Fruit fly (Drosophila melanogaster) whole organism, embryonic: ENCODE results near the gene ssp3.

Experiments used
- Antp ChIP-seq: fragments of 200-800 bp; sonication (Bioruptor generic); optimal IDR thresholded peaks from 3 replicates; lab custom pipeline; 2016; ENCODE audit warnings: missing biosample characterization, missing genetic modification characterization
- CG12219 ChIP-seq: fragments of 200-800 bp; sonication (Bioruptor generic); optimal IDR thresholded peaks from 3 replicates; lab custom pipeline; 2018; ENCODE audit warnings: missing biosample characterization, mild to moderate bottlenecking, missing genetic modification characterization
- CG13287 ChIP-seq: fragments of 200-800 bp; sonication (Bioruptor generic); IDR thresholded peaks from 2 replicates; pipeline ENCODE4 v1.3.6; 2022; ENCODE audit warnings: missing biosample characterization, missing genetic modification characterization; ENCODE audit not compliant: partially characterized antibody
- CG14050 ChIP-seq: fragments of 200-800 bp; sonication (Bioruptor generic); IDR thresholded peaks from 3 replicates; pipeline ENCODE4 v1.3.6; 2022; ENCODE audit warnings: missing biosample characterization, missing genetic modification characterization
- CG15269 ChIP-seq: fragments of 200-800 bp; sonication (Bioruptor generic); optimal IDR thresholded peaks from 2 replicates; lab custom pipeline; 2018; ENCODE audit warnings: missing biosample characterization, mild to moderate bottlenecking, missing genetic modification characterization, moderate library complexity
- CG1529 ChIP-seq: fragments of 200-800 bp; sonication (Bioruptor generic); optimal IDR thresholded peaks from 3 replicates; lab custom pipeline; 2018; ENCODE audit warnings: missing biosample characterization, missing genetic modification characterization
- CG17568 ChIP-seq: fragments of 200-800 bp; sonication (Bioruptor generic); optimal IDR thresholded peaks from 2 replicates; lab custom pipeline; 2018; ENCODE audit warnings: missing biosample characterization, mild to moderate bottlenecking, missing genetic modification characterization, moderate library complexity
- CG2129 ChIP-seq: fragments of 200-800 bp; sonication (Bioruptor generic); IDR thresholded peaks from 2 replicates; pipeline ENCODE4 v1.3.6; 2022; ENCODE audit warnings: missing biosample characterization, missing genetic modification characterization; ENCODE audit not compliant: partially characterized antibody
- CG2199 ChIP-seq: fragments of 200-800 bp; sonication (Bioruptor generic); IDR thresholded peaks from 3 replicates; pipeline ENCODE4 v1.3.6; 2022; ENCODE audit warnings: missing biosample characterization, missing genetic modification characterization
- CG4360 ChIP-seq: fragments of 200-800 bp; sonication (Bioruptor generic); IDR thresholded peaks from 2 replicates; pipeline ENCODE4 v1.3.6; 2022; ENCODE audit warnings: missing biosample characterization, missing genetic modification characterization
- CG4617 ChIP-seq: fragments of 200-800 bp; sonication (Bioruptor generic); optimal IDR thresholded peaks from 3 replicates; lab custom pipeline; 2016; ENCODE audit warnings: missing biosample characterization, missing genetic modification characterization, borderline replicate concordance
- CG7357 ChIP-seq: fragments of 200-800 bp; sonication (Bioruptor generic); IDR thresholded peaks from 3 replicates; pipeline ENCODE4 v1.3.6; 2022; ENCODE audit warnings: missing biosample characterization, missing genetic modification characterization
- CG7556 ChIP-seq: fragments of 200-800 bp; sonication (Bioruptor generic); optimal IDR thresholded peaks from 2 replicates; lab custom pipeline; 2017; ENCODE audit warnings: missing biosample characterization, mild to moderate bottlenecking, missing genetic modification characterization
- CG7963 ChIP-seq: fragments of 200-800 bp; sonication (Bioruptor generic); IDR thresholded peaks from 3 replicates; pipeline ENCODE4 v1.3.6; 2022; ENCODE audit warnings: missing biosample characterization, missing genetic modification characterization; ENCODE audit not compliant: partially characterized antibody
- CG8089 ChIP-seq: fragments of 200-800 bp; sonication (Bioruptor generic); optimal IDR thresholded peaks from 3 replicates; lab custom pipeline; 2016; ENCODE audit warnings: missing biosample characterization, missing genetic modification characterization
- CG8290 ChIP-seq, 3 experiments: fragments of 200-800 bp; sonication (Bioruptor generic); optimal IDR thresholded peaks; 2 replicates each; lab custom pipeline; 2016 to 2019; ENCODE audit warnings: missing biosample characterization in 3 of 3, missing genetic modification characterization in 3 of 3, mild to moderate bottlenecking in 2 of 3, moderate library complexity in 1 of 3
- CG9437 ChIP-seq: fragments of 200-800 bp; sonication (Bioruptor generic); optimal IDR thresholded peaks from 2 replicates; lab custom pipeline; 2018; ENCODE audit warnings: missing biosample characterization, mild to moderate bottlenecking, missing genetic modification characterization
- CG9609 ChIP-seq: fragments of 200-800 bp; sonication (Bioruptor generic); optimal IDR thresholded peaks from 3 replicates; lab custom pipeline; 2016; ENCODE audit warnings: missing biosample characterization, missing genetic modification characterization
- CHES-1-like ChIP-seq: fragments of 200-800 bp; sonication (Bioruptor generic); optimal IDR thresholded peaks from 2 replicates; lab custom pipeline; 2016; ENCODE audit warnings: missing biosample characterization, missing genetic modification characterization
- Camta ChIP-seq: fragments of 200-800 bp; sonication (Bioruptor generic); optimal IDR thresholded peaks from 2 replicates; lab custom pipeline; 2016; ENCODE audit warnings: missing biosample characterization, missing genetic modification characterization
- CoRest ChIP-seq: fragments of 200-800 bp; sonication (Bioruptor generic); optimal IDR thresholded peaks from 3 replicates; lab custom pipeline; 2018; ENCODE audit warnings: missing biosample characterization, mild to moderate bottlenecking, missing genetic modification characterization, moderate library complexity
- Eip74EF ChIP-seq, 2 experiments: fragments of 200-800 bp in 1 of 2; fragments of >200 bp in 1 of 2; sonication (Bioruptor generic) in 1 of 2; optimal IDR thresholded peaks; 2 replicates each; lab custom pipeline; 2017 to 2019; ENCODE audit warnings: missing biosample characterization in 2 of 2, missing genetic modification characterization in 2 of 2, mild to moderate bottlenecking in 1 of 2, moderate library complexity in 1 of 2
- Gug ChIP-seq: fragments of 200-800 bp; sonication (Bioruptor generic); IDR thresholded peaks from 4 replicates; pipeline ENCODE4 v1.3.6; 2022; ENCODE audit warnings: missing biosample characterization, missing genetic modification characterization
- H2.0 ChIP-seq: fragments of 200-800 bp; sonication (Bioruptor generic); IDR thresholded peaks from 2 replicates; pipeline ENCODE4 v1.3.6; 2022; ENCODE audit warnings: missing biosample characterization, missing genetic modification characterization
- HLH3B ChIP-seq: fragments of 200-800 bp; sonication (Bioruptor generic); IDR thresholded peaks from 2 replicates; pipeline ENCODE4 v1.3.6; 2022; ENCODE audit warnings: missing biosample characterization, missing genetic modification characterization
- Jarid2 ChIP-seq: fragments of 200-800 bp; sonication (Bioruptor generic); optimal IDR thresholded peaks from 3 replicates; lab custom pipeline; 2017; ENCODE audit warnings: mild to moderate bottlenecking, missing biosample characterization, missing genetic modification reagents, missing genetic modification characterization
- Meics ChIP-seq: fragments of 200-800 bp; sonication (Bioruptor generic); optimal IDR thresholded peaks from 2 replicates; lab custom pipeline; 2017; ENCODE audit warnings: missing biosample characterization, mild to moderate bottlenecking, missing genetic modification characterization
- Pdp1 ChIP-seq, 2 experiments: fragments of 200-800 bp; sonication (Bioruptor generic); optimal IDR thresholded peaks; 3 replicates each; lab custom pipeline; 2016; ENCODE audit warnings: missing biosample characterization in 2 of 2, missing genetic modification characterization in 2 of 2, mild to moderate bottlenecking in 1 of 2, moderate library complexity in 1 of 2
- Rx ChIP-seq: fragments of 200-800 bp; sonication (Bioruptor generic); IDR thresholded peaks from 2 replicates; pipeline ENCODE4 v1.3.6; 2022; ENCODE audit warnings: missing biosample characterization, missing genetic modification characterization
- aop ChIP-seq: fragments of 200-800 bp; sonication (Bioruptor generic); IDR thresholded peaks from 2 replicates; pipeline ENCODE4 v1.3.6; 2022; ENCODE audit warnings: missing biosample characterization, missing genetic modification characterization
- cg ChIP-seq: fragments of 200-800 bp; sonication (Bioruptor generic); optimal IDR thresholded peaks from 3 replicates; lab custom pipeline; 2019; ENCODE audit warnings: missing biosample characterization, mild to moderate bottlenecking, missing genetic modification characterization, moderate library complexity
- crc ChIP-seq: fragments of 200-800 bp; sonication (Bioruptor generic); optimal IDR thresholded peaks from 2 replicates; lab custom pipeline; 2016; ENCODE audit warnings: missing biosample characterization, missing genetic modification characterization
- danr ChIP-seq: fragments of 200-800 bp; sonication (Bioruptor generic); IDR thresholded peaks from 2 replicates; pipeline ENCODE4 v1.3.6; 2022; ENCODE audit warnings: missing biosample characterization, missing genetic modification characterization
- disco-r ChIP-seq: fragments of 200-800 bp; sonication (Bioruptor generic); optimal IDR thresholded peaks from 2 replicates; lab custom pipeline; 2016; ENCODE audit warnings: missing biosample characterization, missing genetic modification characterization
- fd102C ChIP-seq: fragments of 200-800 bp; sonication (Bioruptor generic); optimal IDR thresholded peaks from 2 replicates; lab custom pipeline; 2018; ENCODE audit warnings: missing biosample characterization, mild to moderate bottlenecking, missing genetic modification characterization, moderate library complexity
- fu2 ChIP-seq: fragments of 200-800 bp; sonication (Bioruptor generic); optimal IDR thresholded peaks from 2 replicates; lab custom pipeline; 2016; ENCODE audit warnings: missing biosample characterization, missing genetic modification characterization
- gt ChIP-seq: fragments of 200-800 bp; sonication (Bioruptor generic); IDR thresholded peaks from 2 replicates; pipeline ENCODE4 v1.3.6; 2022; ENCODE audit warnings: missing biosample characterization, missing genetic modification characterization
- klu ChIP-seq: fragments of 200-800 bp; sonication (Bioruptor generic); IDR thresholded peaks from 2 replicates; pipeline ENCODE4 v1.3.6; 2022; ENCODE audit warnings: missing biosample characterization, missing genetic modification characterization
- pan ChIP-seq, 4 experiments: fragments of >200 bp in 3 of 4; fragments of 200-800 bp in 1 of 4; sonication (Bioruptor generic) in 1 of 4; optimal IDR thresholded peaks in 3 of 4; IDR thresholded peaks in 1 of 4; 2 replicates each; pipeline versions ENCODE4 v1.3.6 to Lab custom; 2017 to 2022; ENCODE audit warnings: missing biosample characterization in 2 of 4, missing genetic modification characterization in 2 of 4, mixed read lengths in 1 of 4
- peb ChIP-seq: fragments of 200-800 bp; sonication (Bioruptor generic); IDR thresholded peaks from 2 replicates; pipeline ENCODE4 v1.3.6; 2022; ENCODE audit warnings: missing biosample characterization, missing genetic modification characterization
- pfk ChIP-seq: fragments of 200-800 bp; sonication (Bioruptor generic); optimal IDR thresholded peaks from 2 replicates; lab custom pipeline; 2018; ENCODE audit warnings: missing biosample characterization, mild to moderate bottlenecking, missing genetic modification characterization, moderate library complexity
- pum ChIP-seq: fragments of 200-800 bp; sonication (Bioruptor generic); optimal IDR thresholded peaks from 2 replicates; lab custom pipeline; 2016; ENCODE audit warnings: missing biosample characterization, missing genetic modification characterization
- salm ChIP-seq: fragments of 200-800 bp; sonication (Bioruptor generic); optimal IDR thresholded peaks from 2 replicates; lab custom pipeline; 2018; ENCODE audit warnings: missing biosample characterization, mild to moderate bottlenecking, missing genetic modification characterization
- sima ChIP-seq: fragments of 200-800 bp; sonication (Bioruptor generic); optimal IDR thresholded peaks from 2 replicates; lab custom pipeline; 2016; ENCODE audit warnings: missing biosample characterization, missing genetic modification characterization
- slou ChIP-seq: fragments of 200-800 bp; sonication (Bioruptor generic); optimal IDR thresholded peaks from 3 replicates; lab custom pipeline; 2016; ENCODE audit warnings: missing biosample characterization, missing genetic modification characterization
- sug ChIP-seq: fragments of 200-800 bp; optimal IDR thresholded peaks from 2 replicates; lab custom pipeline; 2019; ENCODE audit warnings: missing biosample characterization, mild to moderate bottlenecking, missing genetic modification characterization, moderate library complexity
- tap ChIP-seq: fragments of 200-800 bp; optimal IDR thresholded peaks from 3 replicates; lab custom pipeline; 2019; ENCODE audit warnings: missing biosample characterization, mild to moderate bottlenecking, missing genetic modification characterization, moderate library complexity
- trem ChIP-seq: fragments of 200-800 bp; optimal IDR thresholded peaks from 3 replicates; lab custom pipeline; 2019; ENCODE audit warnings: missing biosample characterization, mild to moderate bottlenecking, missing genetic modification characterization, moderate library complexity
- vvl ChIP-seq: fragments of 200-800 bp; sonication (Bioruptor generic); IDR thresholded peaks from 2 replicates; pipeline ENCODE4 v1.3.6; 2022; ENCODE audit warnings: missing biosample characterization, missing genetic modification characterization

The ssp3 gene

dm6 chr2L:18890087-18890486 lies 53.7 kb downstream of the ssp3 start (continued):
- TF ChIP-seq H2.0 (peak; percentile 47), CG4360 (GFP tag; lab: Robert Waterston, UW) (peak; percentile 35; the same call in 1 of the 2 replicates), Gug (GFP tag; lab: Robert Waterston, UW) (peak; percentile 42; the same call in 2 of the 4 replicates), vvl (GFP tag; lab: Robert Waterston, UW) (peak; percentile 88), CG8089 (peak; percentile 81), CG15269 (tag; lab: Kevin White, UChicago) (peak; percentile 46), danr (GFP tag; lab: Robert Waterston, UW) (no peak), fu2 (GFP tag; lab: Kevin White, UChicago) (no peak), CG7963 (GFP tag; lab: Robert Waterston, UW) (no peak), CoRest (tag; lab: Kevin White, UChicago) (peak; percentile 71), slou (GFP tag; lab: Kevin White, UChicago) (peak; percentile 55), gt (GFP tag; lab: Robert Waterston, UW) (peak; percentile 65), Eip74EF (GFP tag; optimal IDR thresholded peaks at IDR 0.05; lab: Kevin White, UChicago) (peak in 1 of 2 experiments; percentile 19), fd102C (GFP tag; lab: Kevin White, UChicago) (peak; percentile 93), CG13287 (GFP tag; lab: Robert Waterston, UW) (no peak), sima (GFP tag; lab: Kevin White, UChicago) (no peak), sug (tag; lab: Kevin White, UChicago) (no peak), Antp (GFP tag; lab: Kevin White, UChicago) (peak; percentile 58), salm (tag; lab: Kevin White, UChicago) (peak; percentile 37), Camta (peak; percentile 77), tap (peak; percentile 64), klu (peak; percentile 38; the same call in 1 of the 2 replicates), CG7556 (GFP tag; lab: Kevin White, UChicago) (peak; percentile 65), CG9437 (peak; percentile 35), aop (GFP tag; lab: Robert Waterston, UW) (no peak), crc (GFP tag; lab: Kevin White, UChicago) (peak; percentile 58), Meics (GFP tag; lab: Kevin White, UChicago) (peak; percentile 15), pan (optimal IDR thresholded peaks at IDR 0.05; lab: Kevin White, UChicago) (no peak), pan (GFP tag; optimal IDR thresholded peaks at IDR 0.05 in 1 of 2, IDR thresholded peaks at IDR 0.05 in 1 of 2) (peak in 1 of 2 experiments; percentile 70), HLH3B (GFP tag; lab: Robert Waterston, UW) (peak; percentile 67), CG4617 (GFP tag; lab: Kevin White, UChicago) (peak; percentile 10), Rx (GFP tag; lab: Robert Waterston, UW) (peak; percentile 65; the same call in 1 of the 2 replicates), CG14050 (GFP tag; lab: Robert Waterston, UW) (0 out of 3 replicates have a peak, but pooled peaks have one; percentile 28), CG7357 (GFP tag; lab: Robert Waterston, UW) (peak; percentile 63; the same call in 2 of the 3 replicates), trem (tag; lab: Kevin White, UChicago) (peak; percentile 80), CHES-1-like (GFP tag; lab: Kevin White, UChicago) (peak; percentile 50), Pdp1 (GFP tag; optimal IDR thresholded peaks at IDR 0.05; lab: Kevin White, UChicago) (peak; percentile 77 to 79), cg (GFP tag; lab: Kevin White, UChicago) (peak; percentile 50), Jarid2 (GFP tag; lab: Kevin White, UChicago) (peak; percentile 15), CG8290 (GFP tag; optimal IDR thresholded peaks at IDR 0.05; lab: Kevin White, UChicago) (peak; percentile 60), CG8290 (tag; optimal IDR thresholded peaks at IDR 0.05; lab: Kevin White, UChicago) (peak; percentile 48 to 63), CG2129 (GFP tag; lab: Robert Waterston, UW) (no peak), CG12219 (peak; percentile 74), CG17568 (GFP tag; lab: Kevin White, UChicago) (peak; percentile 65), CG2199 (peak; percentile 67; the same call in 1 of the 3 replicates), CG9609 (peak; percentile 63), pum (GFP tag; lab: Kevin White, UChicago) (peak; percentile 83), peb (GFP tag; lab: Robert Waterston, UW) (0 out of 2 replicates have a peak, but pooled peaks have one; percentile 55), CG1529 (GFP tag; lab: Kevin White, UChicago) (peak; percentile 72), pfk (no peak), disco-r (GFP tag; lab: Kevin White, UChicago) (peak; percentile 52)
